Worm (Caenorhabditis elegans): ENCODE measurements around the gene clec-251.
A peak's percentile ranks its signal among the peaks of the same experiment; 100 is the strongest.

clec-251 gene

ce11 chrV:18719956-18720489 lies 26.8 kb downstream of the clec-251 start, which contains the start of gene Y17D7C.2 (continued):
- peak; percentile 32 for TF ChIP-seq hlh-13 (GFP tag; optimal IDR thresholded peaks at IDR 0.05)

- TF ChIP-seq ztf-16 (tag; optimal IDR thresholded peaks at IDR 0.05) = peak; percentile 32
- no peak for TF ChIP-seq sox-4 (tag; optimal IDR thresholded peaks at IDR 0.05)
- TF ChIP-seq sdc-2 (tag; optimal IDR thresholded peaks at IDR 0.05) = no peak
- no peak for TF ChIP-seq ttx-3 (tag; optimal IDR thresholded peaks at IDR 0.05)
Observed at ce11 chrV:18719412-18719811, 27.4 kb downstream of the clec-251 start.

ce11 chrV:18712118-18712517 lies 34.7 kb downstream of the clec-251 start:
- TF ChIP-seq rnt-1 (tag; optimal IDR thresholded peaks at IDR 0.05) (peak; percentile 67), pat-9 (tag; optimal IDR thresholded peaks at IDR 0.05) (peak; percentile 7), hlh-13 (GFP tag; optimal IDR thresholded peaks at IDR 0.05) (peak; percentile 6), ceh-6 (GFP tag; optimal IDR thresholded peaks at IDR 0.05) (peak; percentile 28), nhr-232 (tag; optimal IDR thresholded peaks at IDR 0.05) (peak; percentile 12), C08G9.2 (tag; optimal IDR thresholded peaks at IDR 0.05) (no peak), pha-2 (tag; optimal IDR thresholded peaks at IDR 0.05) (no peak)

DNA sequence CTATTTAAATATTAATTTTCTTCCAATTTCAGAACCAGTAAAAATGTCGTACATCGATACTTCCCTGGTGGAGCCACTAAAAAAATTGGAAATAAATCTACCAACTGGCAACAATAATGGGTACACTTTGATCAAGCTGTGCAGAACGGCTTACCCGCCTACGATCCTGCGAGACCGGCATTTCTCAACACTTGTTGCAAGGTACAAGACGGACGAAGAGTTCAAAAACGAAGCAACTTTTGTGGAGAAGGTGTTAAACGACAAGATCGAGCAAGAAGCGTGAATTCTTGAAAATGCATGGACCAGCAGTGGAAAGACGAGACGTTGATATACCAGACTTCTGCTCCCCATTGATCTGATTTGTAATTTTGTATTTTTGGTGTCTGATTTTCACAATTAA lies 35.4 kb downstream of the clec-251 start:
- no peak for TF ChIP-seq dve-1 (tag; optimal IDR thresholded peaks at IDR 0.05)
- TF ChIP-seq tbx-7 (tag; optimal IDR thresholded peaks at IDR 0.05) = no peak
- no peak for TF ChIP-seq elt-2 (tag; optimal IDR thresholded peaks at IDR 0.05)
- no peak for TF ChIP-seq rnt-1 (tag; optimal IDR thresholded peaks at IDR 0.05)
- TF ChIP-seq C38D4.7 (GFP tag; optimal IDR thresholded peaks at IDR 0.05) = no peak
- no peak for TF ChIP-seq zip-5 (tag; optimal IDR thresholded peaks at IDR 0.05)
- TF ChIP-seq eyg-1 (tag; optimal IDR thresholded peaks at IDR 0.05) = no peak
- TF ChIP-seq che-1 (tag; optimal IDR thresholded peaks at IDR 0.05) = no peak
- no peak for TF ChIP-seq tbx-2 (tag; optimal IDR thresholded peaks at IDR 0.05)
- TF ChIP-seq ceh-6 (GFP tag; optimal IDR thresholded peaks at IDR 0.05) = no peak
- TF ChIP-seq pag-3 (tag; optimal IDR thresholded peaks at IDR 0.05; ENCODE audit: borderline replicate concordance) = no peak
- TF ChIP-seq ceh-34 (tag; optimal IDR thresholded peaks at IDR 0.05) = no peak
- TF ChIP-seq fkh-10 (GFP tag; optimal IDR thresholded peaks at IDR 0.05) = no peak
- TF ChIP-seq fkh-6 (tag; optimal IDR thresholded peaks at IDR 0.05) = no peak
- no peak for TF ChIP-seq ceh-19 (GFP tag; optimal IDR thresholded peaks at IDR 0.05)
- no peak for TF ChIP-seq elt-4 (tag; optimal IDR thresholded peaks at IDR 0.05)
- TF ChIP-seq nfya-1 (tag; optimal IDR thresholded peaks at IDR 0.05) = no peak
- no peak for TF ChIP-seq unc-86 (tag; optimal IDR thresholded peaks at IDR 0.05)
- no peak for TF ChIP-seq ets-4 (tag; optimal IDR thresholded peaks at IDR 0.05)
- no peak for TF ChIP-seq ztf-16 (tag; optimal IDR thresholded peaks at IDR 0.05)

- peak; percentile 45 for TF ChIP-seq ref-2 (tag; optimal IDR thresholded peaks at IDR 0.05)
- TF ChIP-seq sox-2 (GFP tag; IDR thresholded peaks at IDR 0.05) = no peak
- peak; percentile 69 for TF ChIP-seq dmd-4 (tag; optimal IDR thresholded peaks at IDR 0.05; ENCODE audit: borderline replicate concordance)
- TF ChIP-seq unc-3 (GFP tag; conservative IDR thresholded peaks at IDR 0.05) = no peak
- peak; percentile 9 for TF ChIP-seq unc-3 (tag; optimal IDR thresholded peaks at IDR 0.05)
- TF ChIP-seq ceh-31 (tag; optimal IDR thresholded peaks at IDR 0.05) = peak; percentile 39
- TF ChIP-seq ceh-22 (tag; optimal IDR thresholded peaks at IDR 0.05) = no peak
- no peak for TF ChIP-seq unc-42 (tag; optimal IDR thresholded peaks at IDR 0.05)
- no peak for TF ChIP-seq lin-11 (tag; optimal IDR thresholded peaks at IDR 0.05)
- TF ChIP-seq nfya-1 (tag; optimal IDR thresholded peaks at IDR 0.05) = peak; percentile 58
- no peak for TF ChIP-seq rnt-1 (tag; optimal IDR thresholded peaks at IDR 0.05)
- no peak for TF ChIP-seq sox-4 (tag; optimal IDR thresholded peaks at IDR 0.05)
- no peak for TF ChIP-seq F13H6.1 (tag; optimal IDR thresholded peaks at IDR 0.05)
- no peak for TF ChIP-seq ceh-18 (tag; optimal IDR thresholded peaks at IDR 0.05)
- TF ChIP-seq C38D4.7 (GFP tag; optimal IDR thresholded peaks at IDR 0.05) = no peak
- no peak for TF ChIP-seq che-1 (tag; optimal IDR thresholded peaks at IDR 0.05)
- TF ChIP-seq syd-9 (tag; optimal IDR thresholded peaks at IDR 0.05) = peak; percentile 7
- TF ChIP-seq tbx-7 (tag; optimal IDR thresholded peaks at IDR 0.05) = no peak
- TF ChIP-seq K09A11.1 (tag; optimal IDR thresholded peaks at IDR 0.05; ENCODE audit: insufficient read depth) = peak; percentile 16
- no peak for TF ChIP-seq ama-1 (optimal IDR thresholded peaks at IDR 0.05)
- TF ChIP-seq pqm-1 (tag; optimal IDR thresholded peaks at IDR 0.05) = no peak
- no peak for TF ChIP-seq K02D7.2 (tag; optimal IDR thresholded peaks at IDR 0.05)
- TF ChIP-seq zip-5 (tag; optimal IDR thresholded peaks at IDR 0.05) = peak; percentile 14
- peak; percentile 12 for TF ChIP-seq ceh-19 (GFP tag; optimal IDR thresholded peaks at IDR 0.05)
- no peak for TF ChIP-seq ceh-34 (tag; optimal IDR thresholded peaks at IDR 0.05)
Observed at ce11 chrV:18710045-18710490, 36.7 kb downstream of the clec-251 start.

Measured in whole organism, late embryonic.